Worm (Caenorhabditis elegans): ENCODE data around the gene irld-38.

The irld-38 gene

ce11 chrV:3024274-3024673 lies 8.0 kb downstream of the irld-38 start, which contains the start of gene asp-8:
Gene asp-8 (plus strand): TSS chrV:3024549.
- TF ChIP-seq unc-62 (GFP tag; optimal IDR thresholded peaks at IDR 0.05) = no peak

- TF ChIP-seq unc-62 (GFP tag; optimal IDR thresholded peaks at IDR 0.05) = no peak
These were observed 10.9 kb downstream of the irld-38 start, which contains the start of gene irld-12 for ce11 chrV:3021306-3021705. Gene irld-12 (minus strand): TSS chrV:3021406.

- TF ChIP-seq unc-62 (GFP tag; optimal IDR thresholded peaks at IDR 0.05) = no peak
These were observed 14.3 kb downstream of the irld-38 start for ce11 chrV:3017930-3018329.

DNA sequence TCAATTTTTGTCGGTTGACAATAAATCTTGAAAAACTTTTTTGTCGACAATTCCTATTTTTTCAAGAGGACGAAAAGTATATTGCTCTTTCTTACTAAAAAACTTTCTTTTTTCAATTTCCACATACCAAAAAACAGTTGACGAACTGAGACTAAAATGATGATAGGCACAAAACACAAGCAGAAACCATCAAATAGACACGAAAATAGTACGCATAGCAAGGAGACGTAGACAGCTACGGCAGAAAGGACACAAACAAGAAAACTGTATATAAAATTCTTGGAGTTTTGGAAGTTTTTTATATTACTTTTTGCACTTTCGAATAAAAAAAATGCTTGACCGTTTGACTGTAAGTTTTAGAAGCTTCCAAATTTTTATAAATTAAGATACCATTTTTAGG lies 18.1 kb downstream of the irld-38 start, which contains the start of gene K12D9.1:
K12D9.1 (plus strand) TSS at position 301 of the 400 bp plus-strand sequence.
- TF ChIP-seq unc-62 (GFP tag; optimal IDR thresholded peaks at IDR 0.05) = no peak

DNA sequence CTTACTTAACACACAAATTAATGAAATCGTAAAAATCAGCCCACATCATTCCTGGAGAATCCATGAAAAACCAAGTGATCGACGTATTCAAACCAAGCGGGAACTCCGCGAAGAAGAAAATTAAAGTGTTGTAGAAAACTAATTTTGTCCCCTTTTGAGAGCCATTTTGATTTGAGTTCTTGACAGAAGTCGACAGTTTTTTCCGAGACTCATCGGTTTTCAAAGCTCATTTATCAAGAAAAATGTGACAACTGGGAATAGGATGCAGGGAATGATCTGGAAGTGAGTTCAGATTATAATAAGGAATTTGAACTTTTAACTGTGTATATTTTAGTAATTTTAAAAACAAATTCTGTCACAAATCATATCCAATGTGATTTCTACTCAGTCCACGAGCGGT lies 20.8 kb downstream of the irld-38 start, which contains the start of gene srw-135:
srw-135 (minus strand) TSS at position 101 of the 400 bp plus-strand sequence.
- no peak for TF ChIP-seq unc-62 (GFP tag; optimal IDR thresholded peaks at IDR 0.05)

DNA sequence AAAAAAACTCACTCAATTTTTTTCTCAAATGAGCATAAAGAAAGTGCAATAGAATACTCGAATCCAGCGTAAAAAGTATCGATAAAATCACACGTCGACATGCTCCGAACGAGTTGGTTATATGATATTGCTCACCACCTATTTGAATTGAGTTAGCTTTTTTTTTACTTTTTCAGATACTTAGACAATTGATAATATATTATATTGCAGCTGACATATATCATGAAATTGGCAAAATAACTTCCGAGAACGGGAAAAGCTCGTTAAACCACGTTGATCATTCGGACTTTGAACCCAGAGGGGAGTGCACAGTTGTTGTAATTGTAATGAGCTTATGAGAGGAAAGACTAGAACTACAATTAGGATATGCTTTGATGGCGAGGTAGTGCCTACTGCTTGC lies 21.8 kb downstream of the irld-38 start, which contains the start of gene srw-136:
srw-136 (minus strand) TSS at position 101 of the 400 bp plus-strand sequence.
- no peak for TF ChIP-seq unc-62 (GFP tag; optimal IDR thresholded peaks at IDR 0.05)

DNA sequence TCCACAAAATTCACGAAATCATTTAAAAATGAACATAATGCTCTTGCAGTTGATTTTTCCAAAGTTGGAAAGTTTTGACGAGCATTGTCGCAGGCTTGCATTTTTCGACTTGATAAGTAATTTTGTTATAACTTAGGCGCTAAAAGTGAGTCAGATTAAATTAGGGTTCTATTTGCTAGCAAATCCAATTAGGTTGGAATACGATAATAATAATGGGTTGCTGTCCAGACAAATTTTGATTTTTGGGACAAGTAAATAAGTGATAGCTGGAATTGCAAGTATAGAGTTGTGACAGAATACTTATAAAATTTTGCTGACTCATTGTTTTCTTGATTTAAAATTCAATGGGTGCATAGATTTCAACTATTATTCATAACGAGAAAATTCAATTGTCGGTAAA lies 26.3 kb downstream of the irld-38 start, which contains the start of gene srw-112:
srw-112 (minus strand) TSS at position 101 of the 400 bp plus-strand sequence.
- no peak for TF ChIP-seq unc-62 (GFP tag; optimal IDR thresholded peaks at IDR 0.05)

- no peak for TF ChIP-seq unc-62 (GFP tag; optimal IDR thresholded peaks at IDR 0.05)
These were observed 32.5 kb downstream of the irld-38 start, which contains the start of gene srw-119 for ce11 chrV:2999736-3000135. Gene srw-119 (minus strand): TSS chrV:2999836.

ce11 chrV:2996105-2996504 lies 36.1 kb downstream of the irld-38 start, which contains the start of gene srw-120:
Gene srw-120 (minus strand): TSS chrV:2996205.
- TF ChIP-seq unc-62 (GFP tag; optimal IDR thresholded peaks at IDR 0.05) = no peak

- TF ChIP-seq unc-62 (GFP tag; optimal IDR thresholded peaks at IDR 0.05) = no peak
These were observed 38.4 kb downstream of the irld-38 start, which contains the start of gene srw-115 for ce11 chrV:2993816-2994215. Gene srw-115 (minus strand): TSS chrV:2993916.

- no peak for TF ChIP-seq unc-62 (GFP tag; optimal IDR thresholded peaks at IDR 0.05)
These were observed 40.2 kb downstream of the irld-38 start for ce11 chrV:2992060-2992459.

ce11 chrV:2991485-2991884 lies 40.8 kb downstream of the irld-38 start, which contains the start of gene srw-121:
Gene srw-121 (minus strand): TSS chrV:2991585.
- no peak for TF ChIP-seq unc-62 (GFP tag; optimal IDR thresholded peaks at IDR 0.05)

ce11 chrV:2987407-2987806 lies 44.8 kb downstream of the irld-38 start, which contains the start of gene srh-85:
Gene srh-85 (minus strand): TSS chrV:2987507.
- no peak for TF ChIP-seq unc-62 (GFP tag; optimal IDR thresholded peaks at IDR 0.05)

DNA sequence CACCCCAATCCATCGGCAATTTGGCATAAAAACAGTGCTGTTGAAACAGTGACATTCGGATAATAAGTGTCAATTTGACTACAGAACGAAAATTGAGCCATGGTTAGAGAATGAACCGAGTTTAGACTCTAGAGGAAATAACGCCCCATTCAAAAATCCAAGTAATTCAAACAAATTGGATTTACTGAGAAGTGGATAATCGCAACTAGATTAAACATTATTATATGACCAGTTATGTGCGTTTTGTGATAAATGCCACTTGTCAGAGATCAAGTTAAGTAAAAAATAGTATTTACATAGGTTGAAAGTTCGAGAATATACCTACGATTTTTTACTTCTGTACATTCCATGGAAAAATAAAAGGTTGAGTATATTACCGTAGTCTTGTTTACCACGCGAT lies 46.9 kb downstream of the irld-38 start, which contains the start of gene srw-139:
srw-139 (minus strand) TSS at position 101 of the 400 bp plus-strand sequence.
- no peak for TF ChIP-seq unc-62 (GFP tag; optimal IDR thresholded peaks at IDR 0.05)

ce11 chrV:2983351-2983750 lies 48.9 kb downstream of the irld-38 start, which contains the start of gene srw-117:
Gene srw-117 (minus strand): TSS chrV:2983451.
- no peak for TF ChIP-seq unc-62 (GFP tag; optimal IDR thresholded peaks at IDR 0.05)

- no peak for TF ChIP-seq unc-62 (GFP tag; optimal IDR thresholded peaks at IDR 0.05)
These were observed 52.3 kb downstream of the irld-38 start, which contains the start of gene srw-118 for ce11 chrV:2979978-2980377. Gene srw-118 (minus strand): TSS chrV:2980078.

Measured in whole organism, dauer.